Worm (Caenorhabditis elegans) whole organism, late embryonic: Measurements from ENCODE around the gene ZK355.3.

ENCODE experiments used
- F13H6.1 ChIP-seq: sonication (generic microtip); optimal IDR thresholded peaks from 2 replicates; lab custom pipeline; 2016; ENCODE audit warnings: missing genetic modification characterization, missing compliant biosample characterization
- K02D7.2 ChIP-seq: sonication (generic microtip); optimal IDR thresholded peaks from 2 replicates; lab custom pipeline; 2017; ENCODE audit warnings: mild to moderate bottlenecking, missing genetic modification characterization, missing compliant biosample characterization
- T23F11.4 ChIP-seq: fragments of 200-800 bp; sonication (Bioruptor generic); optimal IDR thresholded peaks from 2 replicates; lab custom pipeline; 2018; ENCODE audit warnings: mild to moderate bottlenecking, missing genetic modification characterization, missing compliant biosample characterization
- Y22D7AL.16 ChIP-seq: sonication (generic microtip); optimal IDR thresholded peaks from 2 replicates; lab custom pipeline; 2016; ENCODE audit warnings: missing genetic modification characterization, missing compliant biosample characterization
- ama-1 ChIP-seq: fragments of 150-350 bp; optimal IDR thresholded peaks from 2 replicates; lab custom pipeline; 2014
- ceh-14 ChIP-seq: sonication (generic microtip); optimal IDR thresholded peaks from 2 replicates; lab custom pipeline; 2016; ENCODE audit warnings: missing genotype, missing genetic modification characterization, missing compliant biosample characterization
- ceh-22 ChIP-seq: sonication (generic microtip); optimal IDR thresholded peaks from 2 replicates; lab custom pipeline; 2017; ENCODE audit warnings: missing biosample characterization, missing genetic modification characterization
- ceh-24 ChIP-seq: sonication (generic microtip); optimal IDR thresholded peaks from 2 replicates; lab custom pipeline; 2016; ENCODE audit warnings: mild to moderate bottlenecking, missing genetic modification characterization, missing compliant biosample characterization
- ceh-30 ChIP-seq: fragments of 150-350 bp; optimal IDR thresholded peaks from 2 replicates; lab custom pipeline; 2014; ENCODE audit warnings: missing biosample characterization, missing genetic modification characterization
- ceh-45 ChIP-seq: fragments of 200-800 bp; sonication (Bioruptor generic); IDR thresholded peaks from 2 replicates; pipeline ENCODE4 v1.3.6; 2022; ENCODE audit warnings: missing genetic modification reagents, missing genetic modification characterization, missing compliant biosample characterization
- ceh-6 ChIP-seq: fragments of 200-800 bp; sonication (Bioruptor generic); optimal IDR thresholded peaks from 2 replicates; lab custom pipeline; 2018; ENCODE audit warnings: mild to moderate bottlenecking, missing genetic modification characterization, missing compliant biosample characterization
- ceh-9 ChIP-seq: sonication (generic microtip); optimal IDR thresholded peaks from 2 replicates; lab custom pipeline; 2016; ENCODE audit warnings: mild to moderate bottlenecking, missing genetic modification characterization, inconsistent platforms, missing compliant biosample characterization
- dmd-4 ChIP-seq: sonication (generic microtip); optimal IDR thresholded peaks from 2 replicates; lab custom pipeline; 2016; ENCODE audit warnings: borderline replicate concordance, missing genetic modification characterization, missing compliant biosample characterization
- dve-1 ChIP-seq: sonication (generic microtip); optimal IDR thresholded peaks from 2 replicates; lab custom pipeline; 2017; ENCODE audit warnings: antibody characterized with exemption, mild to moderate bottlenecking, missing genetic modification characterization, missing compliant biosample characterization
- elt-2 ChIP-seq: sonication (generic microtip); optimal IDR thresholded peaks from 2 replicates; lab custom pipeline; 2016; ENCODE audit warnings: missing genetic modification reagents, missing genetic modification characterization, missing compliant biosample characterization
- elt-4 ChIP-seq: sonication (generic microtip); optimal IDR thresholded peaks from 2 replicates; lab custom pipeline; 2016; ENCODE audit warnings: missing genetic modification characterization, missing compliant biosample characterization
- ets-4 ChIP-seq: sonication (generic microtip); optimal IDR thresholded peaks from 2 replicates; lab custom pipeline; 2016; ENCODE audit warnings: missing genetic modification characterization, missing compliant biosample characterization
- fkh-6 ChIP-seq: sonication (generic microtip); optimal IDR thresholded peaks from 2 replicates; lab custom pipeline; 2016; ENCODE audit warnings: missing genetic modification characterization, missing compliant biosample characterization
- gmeb-2 ChIP-seq: sonication (generic microtip); optimal IDR thresholded peaks from 2 replicates; lab custom pipeline; 2016; ENCODE audit warnings: missing genetic modification characterization, inconsistent platforms, missing compliant biosample characterization
- hlh-13 ChIP-seq: fragments of 200-800 bp; sonication (Bioruptor generic); optimal IDR thresholded peaks from 2 replicates; lab custom pipeline; 2018; ENCODE audit warnings: mild to moderate bottlenecking, missing genetic modification characterization, missing compliant biosample characterization
- hlh-8 ChIP-seq: sonication (generic microtip); optimal IDR thresholded peaks from 2 replicates; lab custom pipeline; 2016; ENCODE audit warnings: missing genotype, missing genetic modification characterization, missing compliant biosample characterization
- lim-6 ChIP-seq: sonication (generic microtip); optimal IDR thresholded peaks from 2 replicates; lab custom pipeline; 2016; ENCODE audit warnings: missing genetic modification characterization, missing compliant biosample characterization
- mec-3 ChIP-seq: sonication (generic microtip); optimal IDR thresholded peaks from 2 replicates; lab custom pipeline; 2016; ENCODE audit warnings: borderline replicate concordance, missing genetic modification characterization, missing compliant biosample characterization
- nhr-11 ChIP-seq: fragments of 150-350 bp; optimal IDR thresholded peaks from 2 replicates; lab custom pipeline; 2014; ENCODE audit warnings: missing biosample characterization, missing genetic modification characterization
- pax-1 ChIP-seq: fragments of 150-350 bp; optimal IDR thresholded peaks from 2 replicates; lab custom pipeline; 2014; ENCODE audit warnings: missing biosample characterization, missing genetic modification characterization
- pha-2 ChIP-seq: sonication (generic microtip); optimal IDR thresholded peaks from 2 replicates; lab custom pipeline; 2017; ENCODE audit warnings: mild to moderate bottlenecking, missing genetic modification characterization, missing compliant biosample characterization
- pqm-1 ChIP-seq: sonication (generic microtip); optimal IDR thresholded peaks from 2 replicates; lab custom pipeline; 2016; ENCODE audit warnings: missing genetic modification characterization, missing compliant biosample characterization
- ref-2 ChIP-seq: sonication (generic microtip); optimal IDR thresholded peaks from 2 replicates; lab custom pipeline; 2016; ENCODE audit warnings: missing genetic modification characterization, missing compliant biosample characterization
- rnt-1 ChIP-seq: sonication (generic microtip); optimal IDR thresholded peaks from 2 replicates; lab custom pipeline; 2016; ENCODE audit warnings: missing genetic modification characterization, missing compliant biosample characterization
- sox-2 ChIP-seq: fragments of 200-800 bp; sonication (Bioruptor generic); IDR thresholded peaks from 2 replicates; pipeline ENCODE4 v1.3.6; 2022; ENCODE audit warnings: missing genetic modification reagents, missing genetic modification characterization, missing compliant biosample characterization
- tbx-7 ChIP-seq: sonication (generic microtip); optimal IDR thresholded peaks from 2 replicates; lab custom pipeline; 2016; ENCODE audit warnings: missing genotype, missing genetic modification characterization, missing compliant biosample characterization
- unc-3 ChIP-seq, 2 experiments: fragments of 200-800 bp in 1 of 2; sonication (Bioruptor generic) in 1 of 2; sonication (generic microtip) in 1 of 2; conservative IDR thresholded peaks in 1 of 2; optimal IDR thresholded peaks in 1 of 2; 2 replicates each; pipeline versions ENCODE4 v1.3.6 to Lab custom; 2016 to 2022; ENCODE audit warnings: missing compliant biosample characterization in 2 of 2, missing genetic modification characterization in 2 of 2, missing genetic modification reagents in 1 of 2
- unc-42 ChIP-seq: sonication (generic microtip); optimal IDR thresholded peaks from 2 replicates; lab custom pipeline; 2016; ENCODE audit warnings: missing genotype, missing genetic modification characterization, missing compliant biosample characterization
- unc-86 ChIP-seq: sonication (generic microtip); optimal IDR thresholded peaks from 2 replicates; lab custom pipeline; 2016; ENCODE audit warnings: missing genetic modification characterization, missing compliant biosample characterization
- ztf-16 ChIP-seq: sonication (generic microtip); optimal IDR thresholded peaks from 2 replicates; lab custom pipeline; 2017; ENCODE audit warnings: missing genetic modification characterization, missing compliant biosample characterization

Gene ZK355.3

DNA sequence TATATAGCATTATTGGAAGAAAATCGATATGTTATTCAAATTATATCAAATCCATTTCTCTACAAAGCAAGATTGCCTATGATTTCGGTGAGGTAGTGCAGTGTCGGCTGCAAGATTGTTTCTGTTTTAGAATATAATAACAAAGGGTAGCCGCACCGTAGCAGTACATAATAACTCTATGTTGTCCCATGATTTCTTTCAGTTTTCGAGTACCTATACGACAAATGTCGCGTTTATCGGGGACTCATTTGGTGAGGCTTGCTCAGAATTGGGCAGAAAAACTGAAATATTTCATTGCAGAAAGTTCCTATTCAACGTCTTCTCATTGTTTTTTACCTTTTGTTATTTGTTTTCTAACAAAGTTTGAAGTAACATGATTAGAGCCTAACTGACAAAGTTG, 19.0 kb upstream of the ZK355.3 start, which contains the start of gene srw-79:
Gene srw-79, plus strand, starts transcription at position 301 of the 400 bp plus-strand sequence.
- TF ChIP-seq elt-4 (tag; lab: Kevin White, UChicago), result no peak
- TF ChIP-seq ceh-22, result no peak
- no peak for TF ChIP-seq F13H6.1 (tag; lab: Kevin White, UChicago)
- TF ChIP-seq Y22D7AL.16 (tag; lab: Kevin White, UChicago), result no peak
- TF ChIP-seq ztf-16, result no peak
- no peak for TF ChIP-seq T23F11.4
- no peak for TF ChIP-seq nhr-11
- no peak for TF ChIP-seq ref-2 (tag; lab: Kevin White, UChicago)
- no peak for TF ChIP-seq ceh-24 (tag; lab: Kevin White, UChicago)
- TF ChIP-seq elt-2 (tag; lab: Kevin White, UChicago), result no peak
- TF ChIP-seq pha-2 (tag; lab: Kevin White, UChicago), result no peak
- TF ChIP-seq ceh-30 (tag; lab: Kevin White, UChicago), result no peak
- no peak for TF ChIP-seq ets-4

DNA sequence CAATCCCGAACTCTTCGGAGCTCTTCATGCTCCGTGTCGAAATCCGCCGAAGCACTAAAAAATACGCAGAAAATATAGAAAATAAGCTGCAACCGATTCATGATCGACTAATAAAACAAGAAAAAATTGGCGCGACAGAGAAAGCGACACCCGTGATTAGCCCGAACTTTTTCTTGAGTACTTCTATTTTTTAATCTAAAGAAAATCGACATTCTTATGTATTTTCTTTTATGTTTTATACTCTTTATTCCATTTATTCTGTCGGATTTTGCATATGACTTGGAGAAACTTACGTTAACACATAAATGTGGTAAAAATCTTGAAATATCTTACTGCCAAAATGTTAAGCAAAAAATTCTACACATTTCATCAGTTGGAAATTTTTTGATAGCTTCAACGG, 16.5 kb upstream of the ZK355.3 start, which contains the start of the genes irld-50 and irld-49:
Gene irld-50, minus strand, starts transcription at position 101 of the 400 bp plus-strand sequence.
Gene irld-49, plus strand, starts transcription at position 211 of the 400 bp plus-strand sequence.
- no peak for TF ChIP-seq pax-1 (tag; lab: Kevin White, UChicago)
- TF ChIP-seq gmeb-2 (tag; lab: Kevin White, UChicago), result no peak
- TF ChIP-seq rnt-1, result no peak

DNA sequence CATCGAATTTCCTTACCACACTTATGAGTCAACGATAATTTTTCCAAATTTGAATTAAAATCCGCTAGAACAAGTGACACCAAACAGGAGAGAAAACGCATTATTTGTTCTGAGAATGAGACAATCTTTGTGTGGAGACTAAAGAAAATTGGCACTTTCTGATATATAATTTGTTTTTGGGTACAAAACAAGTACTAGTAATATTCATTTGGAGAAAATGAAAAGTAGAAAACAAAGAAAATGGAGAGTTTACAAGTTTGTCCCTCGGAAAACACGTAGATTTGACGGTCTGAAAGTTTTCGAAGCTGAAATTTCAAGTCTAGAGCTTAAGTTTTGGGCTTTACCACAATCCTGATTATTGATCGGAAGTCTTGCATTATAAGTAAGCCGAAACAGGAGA, 13.3 kb upstream of the ZK355.3 start, which contains the start of gene irld-66:
Gene irld-66, minus strand, starts transcription at position 101 of the 400 bp plus-strand sequence.
- TF ChIP-seq unc-42 (tag; lab: Kevin White, UChicago) (no peak), sox-2 (GFP tag; lab: Robert Waterston, UW) (no peak), mec-3 (no peak), dmd-4 (no peak), ama-1 (lab: Kevin White, UChicago) (no peak), pax-1 (tag; lab: Kevin White, UChicago) (no peak), K02D7.2 (no peak), lim-6 (tag; lab: Kevin White, UChicago) (no peak), hlh-8 (no peak)

DNA sequence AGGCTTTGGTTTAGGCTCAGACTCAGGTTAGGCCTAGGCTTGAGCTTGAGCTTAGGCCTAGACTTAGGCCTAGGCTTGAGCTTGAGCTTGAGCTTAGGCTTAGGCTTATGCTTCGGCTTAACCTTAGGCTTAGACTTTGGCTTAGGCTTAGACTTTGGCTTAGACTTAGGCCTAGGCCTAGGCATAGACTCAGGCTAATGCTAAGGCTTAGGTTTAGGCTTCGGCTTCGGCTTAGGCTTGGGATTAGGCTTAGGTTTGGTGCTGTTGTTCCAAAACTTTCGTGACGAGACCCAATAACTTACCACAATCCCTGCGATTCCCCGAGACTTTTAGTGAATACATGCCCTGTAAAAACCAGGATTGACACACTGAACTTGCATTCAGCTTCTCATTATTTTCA, 12.2 kb upstream of the ZK355.3 start:
- TF ChIP-seq hlh-13 (no peak), dve-1 (tag; lab: Kevin White, UChicago) (peak; percentile 67)

DNA sequence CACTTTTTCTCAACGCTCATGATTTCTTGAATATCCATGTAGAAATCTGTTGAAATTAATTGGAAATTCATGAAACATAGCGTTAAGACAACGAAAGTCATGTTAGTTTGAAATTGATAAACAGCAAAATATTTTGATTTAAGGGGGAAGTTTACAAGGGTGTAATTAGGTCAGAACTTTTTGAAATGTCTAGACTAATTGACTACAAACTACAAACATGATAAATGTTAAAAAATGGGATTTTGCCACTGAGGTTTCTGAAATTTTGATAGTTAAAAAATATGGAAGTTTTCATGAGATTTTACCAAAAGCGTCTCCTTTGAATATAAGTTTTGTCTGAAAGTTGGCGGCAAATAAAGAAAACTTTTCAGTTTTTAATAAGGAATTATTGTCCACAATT, 10.4 kb upstream of the ZK355.3 start, which contains the start of gene irld-65:
Gene irld-65, minus strand, starts transcription at position 101 of the 400 bp plus-strand sequence.
- TF ChIP-seq elt-2 (tag; lab: Kevin White, UChicago) (no peak), ceh-14 (no peak), fkh-6 (tag; lab: Kevin White, UChicago) (no peak), tbx-7 (tag; lab: Kevin White, UChicago) (no peak), K02D7.2 (no peak), pax-1 (tag; lab: Kevin White, UChicago) (no peak), pqm-1 (tag; lab: Kevin White, UChicago) (no peak), unc-3 (GFP tag; conservative IDR thresholded peaks at IDR 0.05; lab: Robert Waterston, UW) (no peak), unc-3 (tag; optimal IDR thresholded peaks at IDR 0.05; lab: Kevin White, UChicago) (no peak), ceh-45 (GFP tag; lab: Robert Waterston, UW) (no peak), unc-86 (no peak), T23F11.4 (no peak), ceh-9 (tag; lab: Kevin White, UChicago) (no peak), ceh-6 (no peak), mec-3 (no peak), lim-6 (tag; lab: Kevin White, UChicago) (no peak)
